Worm (Caenorhabditis elegans) whole organism, L3 larva: ENCODE results near the gene sfxn-5.
A peak's percentile ranks its signal among the peaks of the same experiment; 100 is the strongest.

Source experiments
- R02D3.7 ChIP-seq: fragments of 150-350 bp; optimal IDR thresholded peaks from 2 replicates; lab custom pipeline; 2014; ENCODE audit warnings: missing biosample characterization, missing genetic modification characterization
- ZK546.5 ChIP-seq: sonication (generic microtip); optimal IDR thresholded peaks from 2 replicates; lab custom pipeline; 2017; ENCODE audit warnings: missing biosample characterization, missing genetic modification characterization
- ama-1 ChIP-seq: fragments of 150-350 bp; optimal IDR thresholded peaks from 2 replicates; lab custom pipeline; 2018
- ceh-28 ChIP-seq: fragments of 150-350 bp; optimal IDR thresholded peaks from 2 replicates; lab custom pipeline; 2014; ENCODE audit warnings: missing biosample characterization, missing genetic modification reagents, missing genetic modification characterization
- ceh-82 ChIP-seq: fragments of 150-350 bp; optimal IDR thresholded peaks from 2 replicates; lab custom pipeline; 2014; ENCODE audit warnings: missing biosample characterization, missing genetic modification characterization
- ceh-9 ChIP-seq: sonication (generic microtip); optimal IDR thresholded peaks from 2 replicates; lab custom pipeline; 2018; ENCODE audit warnings: missing biosample characterization, missing genetic modification characterization
- daf-12 ChIP-seq: fragments of 150-350 bp; optimal IDR thresholded peaks from 2 replicates; lab custom pipeline; 2014; ENCODE audit warnings: missing biosample characterization, missing genetic modification reagents, missing genetic modification characterization
- egl-27 ChIP-seq: sonication (generic microtip); optimal IDR thresholded peaks from 4 replicates; lab custom pipeline; 2017; ENCODE audit warnings: missing biosample characterization, missing genetic modification reagents, missing genetic modification characterization
- egl-5 ChIP-seq: fragments of 150-350 bp; optimal IDR thresholded peaks from 2 replicates; lab custom pipeline; 2017; ENCODE audit warnings: missing biosample characterization, missing genetic modification reagents, missing genetic modification characterization, inconsistent platforms
- elt-1 ChIP-seq: fragments of 150-350 bp; optimal IDR thresholded peaks from 2 replicates; lab custom pipeline; 2014; ENCODE audit warnings: missing biosample characterization, missing genetic modification characterization
- elt-2 ChIP-seq: sonication (generic microtip); optimal IDR thresholded peaks from 2 replicates; lab custom pipeline; 2016; ENCODE audit warnings: missing genetic modification reagents, mild to moderate bottlenecking, missing genetic modification characterization, missing compliant biosample characterization
- elt-3 ChIP-seq, 3 experiments: fragments of 150-350 bp in 1 of 3; sonication (generic microtip) in 2 of 3; optimal IDR thresholded peaks; 2 replicates in 2 of 3; 4 replicates in 1 of 3; lab custom pipeline; 2014 to 2017; ENCODE audit warnings: missing biosample characterization in 3 of 3, missing genetic modification characterization in 3 of 3
- fkh-10 ChIP-seq: sonication (generic microtip); optimal IDR thresholded peaks from 2 replicates; lab custom pipeline; 2017; ENCODE audit warnings: missing biosample characterization, missing genetic modification reagents, missing genetic modification characterization
- fos-1 ChIP-seq: fragments of 150-350 bp; optimal IDR thresholded peaks from 2 replicates; lab custom pipeline; 2014; ENCODE audit warnings: missing biosample characterization, missing genetic modification characterization
- hmg-11 ChIP-seq: sonication (generic microtip); optimal IDR thresholded peaks from 2 replicates; lab custom pipeline; 2016; ENCODE audit warnings: missing genetic modification characterization, missing compliant biosample characterization
- jun-1 ChIP-seq: fragments of 150-350 bp; optimal IDR thresholded peaks from 2 replicates; lab custom pipeline; 2014; ENCODE audit warnings: missing biosample characterization, missing genetic modification reagents, missing genetic modification characterization
- lin-15B ChIP-seq: fragments of 150-350 bp; optimal IDR thresholded peaks from 2 replicates; lab custom pipeline; 2014; ENCODE audit warnings: missing biosample characterization, missing genetic modification characterization
- lin-39 ChIP-seq: fragments of 150-350 bp; optimal IDR thresholded peaks from 2 replicates; lab custom pipeline; 2018; ENCODE audit warnings: missing biosample characterization, missing genetic modification reagents, missing genetic modification characterization
- lsy-12 ChIP-seq: sonication (generic microtip); optimal IDR thresholded peaks from 2 replicates; lab custom pipeline; 2016; ENCODE audit warnings: mild to moderate bottlenecking, missing genetic modification characterization, missing compliant biosample characterization
- mdl-1 ChIP-seq: fragments of 150-350 bp; optimal IDR thresholded peaks from 2 replicates; lab custom pipeline; 2014; ENCODE audit warnings: missing biosample characterization, missing genetic modification characterization
- mml-1 ChIP-seq: fragments of 150-350 bp; sonication (generic microtip); optimal IDR thresholded peaks from 3 replicates; lab custom pipeline; 2014; ENCODE audit warnings: missing biosample characterization, missing genetic modification characterization
- nfya-1 ChIP-seq: sonication (generic microtip); optimal IDR thresholded peaks from 2 replicates; lab custom pipeline; 2017; ENCODE audit warnings: missing genetic modification characterization, mild to moderate bottlenecking, missing compliant biosample characterization, antibody characterized with exemption, moderate library complexity; ENCODE audit not compliant: insufficient read depth
- nhr-11 ChIP-seq: fragments of 150-350 bp; optimal IDR thresholded peaks from 2 replicates; lab custom pipeline; 2014; ENCODE audit warnings: missing biosample characterization, missing genetic modification characterization
- nhr-12 ChIP-seq: fragments of 150-350 bp; optimal IDR thresholded peaks from 2 replicates; lab custom pipeline; 2014; ENCODE audit warnings: missing biosample characterization, missing genetic modification characterization
- nhr-23 ChIP-seq: fragments of 150-350 bp; optimal IDR thresholded peaks from 2 replicates; lab custom pipeline; 2014; ENCODE audit warnings: missing biosample characterization, missing genetic modification reagents, missing genetic modification characterization
- nhr-237 ChIP-seq: fragments of 150-350 bp; optimal IDR thresholded peaks from 2 replicates; lab custom pipeline; 2014; ENCODE audit warnings: missing biosample characterization, missing genetic modification characterization
- nhr-25 ChIP-seq: sonication (generic microtip); optimal IDR thresholded peaks from 2 replicates; lab custom pipeline; 2017; ENCODE audit warnings: missing biosample characterization, missing genetic modification characterization
- nhr-28 ChIP-seq: fragments of 150-350 bp; optimal IDR thresholded peaks from 2 replicates; lab custom pipeline; 2014; ENCODE audit warnings: missing biosample characterization, missing genetic modification characterization
- nhr-67 ChIP-seq: fragments of 150-350 bp; optimal IDR thresholded peaks from 2 replicates; lab custom pipeline; 2014; ENCODE audit warnings: missing biosample characterization, missing genetic modification characterization
- nhr-76 ChIP-seq: fragments of 150-350 bp; sonication (generic microtip); optimal IDR thresholded peaks from 5 replicates; lab custom pipeline; 2014; ENCODE audit warnings: missing biosample characterization, missing genetic modification characterization
- pha-4 ChIP-seq: fragments of 150-350 bp; optimal IDR thresholded peaks from 2 replicates; lab custom pipeline; 2014; ENCODE audit warnings: missing biosample characterization, missing genetic modification reagents, missing genetic modification characterization
- pqm-1 ChIP-seq: fragments of 150-350 bp; optimal IDR thresholded peaks from 2 replicates; lab custom pipeline; 2017; ENCODE audit warnings: missing biosample characterization, missing genetic modification characterization, inconsistent platforms
- sea-2 ChIP-seq: fragments of 150-350 bp; sonication (generic microtip); optimal IDR thresholded peaks from 4 replicates; lab custom pipeline; 2014; ENCODE audit warnings: missing biosample characterization, missing genetic modification reagents, missing genetic modification characterization
- skn-1 ChIP-seq: fragments of 150-350 bp; optimal IDR thresholded peaks from 2 replicates; lab custom pipeline; 2014; ENCODE audit warnings: missing biosample characterization, missing genetic modification characterization
- snpc-4 ChIP-seq: fragments of 150-350 bp; optimal IDR thresholded peaks from 2 replicates; lab custom pipeline; 2014; ENCODE audit warnings: missing biosample characterization, missing genetic modification characterization
- unc-39 ChIP-seq: sonication (generic microtip); optimal IDR thresholded peaks from 4 replicates; lab custom pipeline; 2017; ENCODE audit warnings: missing biosample characterization, missing genetic modification characterization
- unc-62 ChIP-seq: fragments of 150-350 bp; sonication (generic microtip); optimal IDR thresholded peaks from 4 replicates; lab custom pipeline; 2014; ENCODE audit warnings: missing biosample characterization, missing genetic modification reagents, missing genetic modification characterization

The sfxn-5 gene

DNA sequence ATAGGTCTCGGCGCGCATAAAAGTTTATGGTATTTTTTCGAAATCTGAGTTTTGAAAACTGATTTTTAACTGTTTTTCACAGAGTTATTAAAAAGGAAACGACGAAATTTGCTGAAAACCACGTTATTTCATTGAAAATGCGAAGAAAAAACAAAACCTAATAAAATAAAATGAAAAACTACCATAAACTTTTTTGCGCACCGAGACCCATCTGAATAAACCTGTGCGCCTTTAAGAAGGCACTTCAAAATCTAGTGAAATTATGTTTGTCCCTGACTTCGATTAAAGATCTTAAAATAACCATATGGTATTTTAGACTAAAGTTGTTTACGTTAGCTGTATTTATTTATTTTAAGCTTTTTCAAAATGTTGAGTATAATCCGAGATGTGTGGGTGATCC, 22.9 kb upstream of the sfxn-5 start:
- TF ChIP-seq ceh-82 (tag; lab: Kevin White, UChicago), result no peak
- TF ChIP-seq R02D3.7, result no peak
- TF ChIP-seq elt-2 (tag; lab: Kevin White, UChicago), result no peak
- TF ChIP-seq egl-5, result no peak
- TF ChIP-seq nhr-237, result no peak
- TF ChIP-seq skn-1 (tag; lab: Kevin White, UChicago), result no peak
- TF ChIP-seq unc-62 (GFP tag; lab: Kevin White, UChicago), result no peak
- TF ChIP-seq nhr-23 (tag; lab: Kevin White, UChicago), result no peak
- no peak for TF ChIP-seq nhr-76 (tag; lab: Kevin White, UChicago)
- no peak for TF ChIP-seq snpc-4 (tag; lab: Kevin White, UChicago)
- TF ChIP-seq, all 47 proteins: peak for 0

- TF ChIP-seq elt-2 (tag; lab: Kevin White, UChicago), result peak; percentile 93
- peak; percentile 95 for TF ChIP-seq pqm-1 (tag; lab: Kevin White, UChicago)
- no peak for TF ChIP-seq egl-5
- peak; percentile 65 for TF ChIP-seq jun-1
- no peak for TF ChIP-seq ZK546.5 (tag; lab: Kevin White, UChicago)
- TF ChIP-seq pha-4 (tag; lab: Kevin White, UChicago), result peak; percentile 82
- peak; percentile 4 for TF ChIP-seq nfya-1 (tag; lab: Kevin White, UChicago)
- no peak for TF ChIP-seq R02D3.7
- TF ChIP-seq lin-39 (tag; lab: Kevin White, UChicago), result peak; percentile 23
- TF ChIP-seq, all 47 proteins: peak for 6
Measured at ce11 chrII:8127290-8127689, 22.4 kb upstream of the sfxn-5 start.

- TF ChIP-seq hmg-11 (tag; lab: Kevin White, UChicago) (no peak), pqm-1 (tag; lab: Kevin White, UChicago) (no peak), elt-3 (tag; optimal IDR thresholded peaks at IDR 0.05; lab: Kevin White, UChicago) (no peak), ama-1 (lab: Kevin White, UChicago) (no peak)
Measured at ce11 chrII:8126617-8127016, 21.8 kb upstream of the sfxn-5 start.

DNA sequence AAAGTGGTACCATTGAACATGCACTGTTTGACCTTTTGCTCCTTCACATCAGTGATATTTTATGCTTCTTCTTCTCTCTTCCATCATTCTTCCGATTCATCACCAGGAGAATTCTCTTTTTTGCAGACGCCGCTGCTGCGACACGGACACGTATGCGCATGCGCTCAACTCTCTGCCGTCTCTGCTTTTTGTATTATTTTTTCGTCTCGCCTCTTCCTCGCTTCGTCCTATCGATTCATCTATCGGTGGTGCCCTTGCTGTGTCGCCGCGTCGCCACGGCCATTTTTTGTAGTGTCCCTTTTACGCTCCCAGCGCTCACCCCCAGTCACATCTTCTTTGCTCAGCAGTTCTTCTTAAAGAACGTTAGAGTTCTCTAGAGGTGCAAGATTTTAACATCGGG, 21.3 kb upstream of the sfxn-5 start:
- TF ChIP-seq lin-39 (tag; lab: Kevin White, UChicago) (peak; percentile 88), unc-39 (tag; lab: Kevin White, UChicago) (no peak), nhr-12 (tag; lab: Kevin White, UChicago) (no peak), skn-1 (tag; lab: Kevin White, UChicago) (no peak), nhr-11 (no peak), ceh-28 (peak; percentile 61), mml-1 (tag; lab: Kevin White, UChicago) (no peak), mdl-1 (peak; percentile 9), ceh-9 (tag; lab: Kevin White, UChicago) (no peak), elt-2 (tag; lab: Kevin White, UChicago) (peak; percentile 31), snpc-4 (tag; lab: Kevin White, UChicago) (peak; percentile 63), nfya-1 (tag; lab: Kevin White, UChicago) (peak; percentile 83), daf-12 (tag; lab: Kevin White, UChicago) (no peak), fos-1 (tag; lab: Kevin White, UChicago) (no peak), sea-2 (no peak), pha-4 (tag; lab: Kevin White, UChicago) (peak; percentile 14), fkh-10 (GFP tag; lab: Kevin White, UChicago) (peak; percentile 30), hmg-11 (tag; lab: Kevin White, UChicago) (no peak), elt-1 (tag; lab: Kevin White, UChicago) (no peak), nhr-67 (tag; lab: Kevin White, UChicago) (no peak), lin-15B (tag; lab: Kevin White, UChicago) (peak; percentile 20), nhr-25 (tag; lab: Kevin White, UChicago) (no peak), nhr-28 (tag; lab: Kevin White, UChicago) (no peak), ama-1 (lab: Kevin White, UChicago) (peak; percentile 13), unc-62 (GFP tag; lab: Kevin White, UChicago) (peak; percentile 31), lsy-12 (tag; lab: Kevin White, UChicago) (peak; percentile 7), egl-27 (no peak), R02D3.7 (no peak)
